Worm (Caenorhabditis elegans) whole organism, L1 larva: ENCODE data around the gene F37B12.3.

Source experiments
- C16A3.4 ChIP-seq: fragments of 150-350 bp; optimal IDR thresholded peaks from 2 replicates; lab custom pipeline; 2014; ENCODE audit warnings: missing biosample characterization, missing genetic modification characterization
- F16B12.6 ChIP-seq: fragments of 150-350 bp; optimal IDR thresholded peaks from 2 replicates; lab custom pipeline; 2014; ENCODE audit warnings: missing biosample characterization, missing genetic modification characterization
- Y116A8C.19 ChIP-seq: sonication (generic microtip); optimal IDR thresholded peaks from 2 replicates; lab custom pipeline; 2016; ENCODE audit warnings: missing compliant biosample characterization, missing genetic modification characterization, borderline replicate concordance
- aha-1 ChIP-seq: fragments of 150-350 bp; optimal IDR thresholded peaks from 2 replicates; lab custom pipeline; 2014; ENCODE audit warnings: missing biosample characterization, missing genetic modification characterization
- blmp-1 ChIP-seq: fragments of 150-350 bp; optimal IDR thresholded peaks from 2 replicates; lab custom pipeline; 2014; ENCODE audit warnings: missing biosample characterization, missing genetic modification characterization
- ceh-82 ChIP-seq, 3 experiments: fragments of 150-350 bp in 1 of 3; sonication (generic microtip) in 2 of 3; optimal IDR thresholded peaks; 2 replicates each; lab custom pipeline; 2014 to 2017; ENCODE audit warnings: missing biosample characterization in 3 of 3, missing genetic modification characterization in 3 of 3
- ceh-90 ChIP-seq: sonication (generic microtip); optimal IDR thresholded peaks from 2 replicates; lab custom pipeline; 2016; ENCODE audit warnings: missing genetic modification characterization, missing compliant biosample characterization
- efl-1 ChIP-seq, 4 experiments: fragments of 150-350 bp; optimal IDR thresholded peaks in 3 of 4; peaks in 1 of 4; 1 replicate in 1 of 4; 2 replicates in 3 of 4; lab custom pipeline; 2014; ENCODE audit warnings: missing biosample characterization in 2 of 4, missing genetic modification characterization in 2 of 4, missing genetic modification reagents in 2 of 4
- egl-27 ChIP-seq, 2 experiments: fragments of 150-350 bp in 1 of 2; sonication (generic microtip); optimal IDR thresholded peaks; 3 replicates each; lab custom pipeline; 2017 to 2018; ENCODE audit warnings: missing biosample characterization in 2 of 2, missing genetic modification characterization in 2 of 2, missing genetic modification reagents in 2 of 2
- elt-2 ChIP-seq: sonication (generic microtip); optimal IDR thresholded peaks from 2 replicates; lab custom pipeline; 2016; ENCODE audit warnings: missing genetic modification characterization, mild to moderate bottlenecking, inconsistent platforms, missing compliant biosample characterization, missing genetic modification reagents
- elt-3 ChIP-seq, 6 experiments: fragments of 150-350 bp in 1 of 6; sonication (generic microtip); optimal IDR thresholded peaks; 2 replicates each; lab custom pipeline; 2017 to 2018; ENCODE audit warnings: missing biosample characterization in 6 of 6, missing genetic modification characterization in 6 of 6, inconsistent platforms in 1 of 6
- fkh-10 ChIP-seq: sonication (generic microtip); optimal IDR thresholded peaks from 2 replicates; lab custom pipeline; 2017; ENCODE audit warnings: missing biosample characterization, missing genetic modification reagents, missing genetic modification characterization
- grh-1 ChIP-seq: fragments of 200-800 bp; sonication (Bioruptor generic); IDR thresholded peaks from 2 replicates; pipeline ENCODE4 v1.3.6; 2022; ENCODE audit warnings: missing genetic modification reagents, missing genetic modification characterization, missing compliant biosample characterization
- hlh-17 ChIP-seq: fragments of 200-800 bp; sonication (Bioruptor generic); optimal IDR thresholded peaks from 2 replicates; lab custom pipeline; 2018; ENCODE audit warnings: missing genetic modification characterization, mild to moderate bottlenecking, missing compliant biosample characterization, moderate library complexity, borderline replicate concordance
- lin-13 ChIP-seq: fragments of 150-350 bp; optimal IDR thresholded peaks from 2 replicates; lab custom pipeline; 2014; ENCODE audit warnings: missing biosample characterization, missing genetic modification reagents, missing genetic modification characterization
- lin-14 ChIP-seq: fragments of 200-800 bp; sonication (Bioruptor generic); optimal IDR thresholded peaks from 2 replicates; lab custom pipeline; 2018; ENCODE audit warnings: mild to moderate bottlenecking, missing genetic modification characterization, moderate library complexity, missing compliant biosample characterization
- lin-15B ChIP-seq: fragments of 150-350 bp; sonication (generic microtip); optimal IDR thresholded peaks from 3 replicates; lab custom pipeline; 2014; ENCODE audit warnings: missing biosample characterization, missing genetic modification characterization
- lin-35 ChIP-seq, 2 experiments: fragments of 150-350 bp; optimal IDR thresholded peaks; 2 replicates each; lab custom pipeline; 2014; ENCODE audit warnings: missing biosample characterization in 2 of 2, missing genetic modification characterization in 2 of 2, missing genetic modification reagents in 2 of 2
- lir-3 ChIP-seq: sonication (generic microtip); optimal IDR thresholded peaks from 2 replicates; lab custom pipeline; 2016; ENCODE audit warnings: mild to moderate bottlenecking, missing genetic modification characterization, moderate library complexity, missing compliant biosample characterization; ENCODE audit not compliant: poor library complexity
- lsy-2 ChIP-seq, 2 experiments: fragments of 150-350 bp; optimal IDR thresholded peaks; 2 replicates each; lab custom pipeline; 2014; ENCODE audit warnings: missing biosample characterization in 2 of 2, missing genetic modification characterization in 2 of 2
- mdl-1 ChIP-seq, 2 experiments: fragments of 150-350 bp; optimal IDR thresholded peaks; 2 replicates each; lab custom pipeline; 2014 to 2017; ENCODE audit warnings: missing biosample characterization in 2 of 2, missing genetic modification characterization in 2 of 2, inconsistent platforms in 1 of 2
- mep-1 ChIP-seq: fragments of 150-350 bp; optimal IDR thresholded peaks from 2 replicates; lab custom pipeline; 2014; ENCODE audit warnings: missing biosample characterization, missing genetic modification characterization
- nhr-12 ChIP-seq: sonication (generic microtip); optimal IDR thresholded peaks from 2 replicates; lab custom pipeline; 2017; ENCODE audit warnings: missing biosample characterization, missing genetic modification characterization
- nhr-237 ChIP-seq: fragments of 150-350 bp; optimal IDR thresholded peaks from 2 replicates; lab custom pipeline; 2014; ENCODE audit warnings: missing biosample characterization, missing genetic modification characterization
- nhr-28 ChIP-seq: fragments of 150-350 bp; optimal IDR thresholded peaks from 2 replicates; lab custom pipeline; 2014; ENCODE audit warnings: missing biosample characterization, missing genetic modification characterization
- nhr-71 ChIP-seq: sonication (generic microtip); optimal IDR thresholded peaks from 2 replicates; lab custom pipeline; 2016; ENCODE audit warnings: mild to moderate bottlenecking, missing genetic modification characterization, moderate library complexity, missing compliant biosample characterization
- nhr-77 ChIP-seq: fragments of 150-350 bp; optimal IDR thresholded peaks from 2 replicates; lab custom pipeline; 2014; ENCODE audit warnings: missing biosample characterization, missing genetic modification characterization
- pax-3 ChIP-seq: fragments of 200-800 bp; sonication (Bioruptor generic); optimal IDR thresholded peaks from 2 replicates; lab custom pipeline; 2018; ENCODE audit warnings: mild to moderate bottlenecking, missing genetic modification characterization, moderate library complexity, missing compliant biosample characterization
- skn-1 ChIP-seq: fragments of 150-350 bp; optimal IDR thresholded peaks from 2 replicates; lab custom pipeline; 2014; ENCODE audit warnings: missing biosample characterization, missing genetic modification characterization
- snu-23 ChIP-seq: sonication (generic microtip); optimal IDR thresholded peaks from 2 replicates; lab custom pipeline; 2016; ENCODE audit warnings: missing genetic modification characterization, missing compliant biosample characterization
- sox-4 ChIP-seq: sonication (generic microtip); optimal IDR thresholded peaks from 2 replicates; lab custom pipeline; 2016; ENCODE audit warnings: missing genetic modification characterization, missing compliant biosample characterization
- sup-37 ChIP-seq: fragments of 200-800 bp; sonication (Bioruptor generic); optimal IDR thresholded peaks from 2 replicates; lab custom pipeline; 2018; ENCODE audit warnings: mild to moderate bottlenecking, missing genetic modification characterization, missing compliant biosample characterization
- swsn-7 ChIP-seq: sonication (generic microtip); optimal IDR thresholded peaks from 2 replicates; lab custom pipeline; 2016; ENCODE audit warnings: missing genetic modification characterization, missing compliant biosample characterization
- tlp-1 ChIP-seq: fragments of 150-350 bp; optimal IDR thresholded peaks from 2 replicates; lab custom pipeline; 2014; ENCODE audit warnings: missing biosample characterization, missing genetic modification characterization
- unc-62 ChIP-seq: fragments of 150-350 bp; optimal IDR thresholded peaks from 2 replicates; lab custom pipeline; 2014; ENCODE audit warnings: missing biosample characterization, missing genetic modification reagents, missing genetic modification characterization
- unc-86 ChIP-seq: sonication (generic microtip); optimal IDR thresholded peaks from 2 replicates; lab custom pipeline; 2016; ENCODE audit warnings: missing genetic modification characterization, missing compliant biosample characterization
- zag-1 ChIP-seq: fragments of 150-350 bp; optimal IDR thresholded peaks from 2 replicates; lab custom pipeline; 2014; ENCODE audit warnings: missing biosample characterization, missing genetic modification characterization
- ztf-11 ChIP-seq, 2 experiments: sonication (generic microtip); optimal IDR thresholded peaks; 2 replicates each; lab custom pipeline; 2016 to 2017; ENCODE audit warnings: missing genetic modification characterization in 2 of 2, missing biosample characterization in 1 of 2, missing compliant biosample characterization in 1 of 2

F37B12.3 gene

DNA sequence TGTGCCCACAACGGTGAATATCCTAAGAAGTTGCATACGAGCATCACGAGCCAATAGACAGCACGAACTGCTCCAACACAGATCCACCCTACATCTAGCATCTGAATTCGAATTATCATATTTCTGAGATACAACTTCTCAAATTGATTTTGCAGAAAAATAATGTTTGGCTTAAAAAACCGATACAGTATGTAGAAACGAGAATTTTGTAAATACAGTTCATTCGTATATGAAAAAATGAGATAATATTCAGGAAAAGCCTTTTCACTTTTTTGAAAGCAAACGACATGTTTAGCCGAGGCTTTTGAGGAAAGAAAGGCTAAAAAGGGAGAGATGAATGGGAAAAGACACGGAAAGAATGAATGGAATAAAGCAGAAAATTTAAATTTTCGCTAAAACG is at the start of gene F37B12.3:
Gene F37B12.3 (minus strand): TSS at position 101 of the 400 bp plus-strand sequence.
- TF ChIP-seq nhr-28 (tag; lab: Kevin White, UChicago) (no peak), sup-37 (GFP tag; lab: Kevin White, UChicago) (no peak), lir-3 (tag; lab: Kevin White, UChicago) (no peak), elt-2 (tag; lab: Kevin White, UChicago) (no peak), lin-14 (GFP tag; lab: Kevin White, UChicago) (no peak), unc-86 (tag; lab: Kevin White, UChicago) (no peak), sox-4 (tag; lab: Kevin White, UChicago) (no peak), lsy-2 (tag; optimal IDR thresholded peaks at IDR 0.05; lab: Kevin White, UChicago) (no peak), mdl-1 (tag; optimal IDR thresholded peaks at IDR 0.05; lab: Kevin White, UChicago) (no peak), egl-27 (tag; optimal IDR thresholded peaks at IDR 0.05; lab: Kevin White, UChicago) (no peak), nhr-237 (tag; lab: Kevin White, UChicago) (no peak), C16A3.4 (tag; lab: Kevin White, UChicago) (no peak), elt-3 (tag; optimal IDR thresholded peaks at IDR 0.05; lab: Kevin White, UChicago) (no peak), mep-1 (tag; lab: Kevin White, UChicago) (no peak), unc-62 (GFP tag; lab: Kevin White, UChicago) (no peak), ztf-11 (tag; optimal IDR thresholded peaks at IDR 0.05; lab: Kevin White, UChicago) (no peak), nhr-77 (tag; lab: Kevin White, UChicago) (no peak), tlp-1 (tag; lab: Kevin White, UChicago) (no peak), efl-1 (optimal IDR thresholded peaks at IDR 0.05; lab: Kevin White, UChicago) (no peak), efl-1 (GFP tag; optimal IDR thresholded peaks at IDR 0.05 in 1 of 2; lab: Kevin White, UChicago) (no peak)

DNA sequence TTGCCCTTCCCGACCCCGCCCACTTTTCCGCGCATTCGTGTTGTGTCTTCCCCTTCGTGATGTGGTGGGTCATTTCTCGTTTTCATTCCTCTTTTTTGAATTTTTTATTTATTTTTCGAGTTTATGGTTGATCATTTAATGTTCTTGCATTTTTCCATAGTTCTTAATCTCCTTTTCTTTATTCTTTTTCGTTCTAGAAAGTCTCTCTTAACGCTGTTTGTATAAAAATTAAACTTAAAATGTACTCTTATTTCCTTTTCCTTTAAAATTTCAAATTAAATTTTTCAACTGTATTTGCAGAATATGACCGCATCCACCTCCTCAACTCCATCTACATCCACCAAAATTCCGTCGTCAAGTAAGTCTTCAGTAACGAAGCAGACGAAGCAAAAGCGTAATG is 45.1 kb upstream of the F37B12.3 start, which contains the start of gene hlh-3:
Gene hlh-3 (plus strand): TSS at position 301 of the 400 bp plus-strand sequence.
- TF ChIP-seq blmp-1 (tag; lab: Kevin White, UChicago): no peak
- no peak for TF ChIP-seq fkh-10 (GFP tag; lab: Kevin White, UChicago)
- no peak for TF ChIP-seq hlh-17 (GFP tag; lab: Kevin White, UChicago)
- no peak for TF ChIP-seq ceh-82 (tag; optimal IDR thresholded peaks at IDR 0.05; lab: Kevin White, UChicago)
- TF ChIP-seq nhr-12 (tag; lab: Kevin White, UChicago): no peak
- no peak for TF ChIP-seq lin-13
- no peak for TF ChIP-seq grh-1 (GFP tag; lab: Robert Waterston, UW)
- no peak for TF ChIP-seq swsn-7
- TF ChIP-seq ceh-90 (tag; lab: Kevin White, UChicago): no peak
- TF ChIP-seq Y116A8C.19: no peak
- no peak for TF ChIP-seq nhr-237 (tag; lab: Kevin White, UChicago)
- TF ChIP-seq lin-15B (tag; lab: Kevin White, UChicago): no peak
- no peak for TF ChIP-seq snu-23 (GFP tag; lab: Kevin White, UChicago)
- no peak for TF ChIP-seq lin-35 (GFP tag; optimal IDR thresholded peaks at IDR 0.05; lab: Kevin White, UChicago)
- TF ChIP-seq nhr-71 (tag; lab: Kevin White, UChicago): no peak
- TF ChIP-seq aha-1 (tag; lab: Kevin White, UChicago): no peak

DNA sequence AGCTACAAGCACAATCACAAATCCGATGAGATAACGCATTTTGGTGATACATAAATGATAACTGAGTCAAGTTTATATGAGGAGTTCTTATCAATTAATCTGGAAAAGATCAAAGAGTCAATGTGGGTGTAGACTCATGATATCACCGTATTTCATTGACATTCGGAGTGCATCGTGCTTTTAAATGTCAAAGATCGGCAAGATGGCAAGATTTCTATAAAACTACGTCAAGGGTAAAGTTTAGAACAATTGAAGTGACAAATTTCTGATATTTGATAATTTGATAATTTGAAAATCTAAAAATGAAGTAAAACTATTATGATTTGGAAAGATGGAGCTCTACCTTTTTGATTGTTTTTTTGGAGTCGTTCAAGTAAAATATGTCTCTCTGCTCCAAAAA is 41.9 kb upstream of the F37B12.3 start, which contains the start of gene sysm-1:
Gene sysm-1 (minus strand): TSS at position 101 of the 400 bp plus-strand sequence.
- TF ChIP-seq efl-1 (optimal IDR thresholded peaks at IDR 0.05; lab: Kevin White, UChicago) (no peak), efl-1 (GFP tag; optimal IDR thresholded peaks at IDR 0.05 in 1 of 2; lab: Kevin White, UChicago) (no peak), skn-1 (tag; lab: Kevin White, UChicago) (no peak), pax-3 (tag; lab: Kevin White, UChicago) (no peak), lir-3 (tag; lab: Kevin White, UChicago) (no peak), lin-13 (no peak), nhr-28 (tag; lab: Kevin White, UChicago) (no peak), zag-1 (tag; lab: Kevin White, UChicago) (no peak), aha-1 (tag; lab: Kevin White, UChicago) (no peak), F16B12.6 (tag; lab: Kevin White, UChicago) (no peak)
